Worm (Caenorhabditis elegans): ENCODE data around the gene T27D12.6.

The T27D12.6 gene

ce11 chrII:11823566-11824308 lies 11.6 kb upstream of the T27D12.6 start, which contains the start of gene Y6D1A.1 (continued):
- no peak for TF ChIP-seq zim-3 (tag; optimal IDR thresholded peaks at IDR 0.05)
- no peak for TF ChIP-seq repo-1 (tag; optimal IDR thresholded peaks at IDR 0.05)
- peak; percentile 55 for TF ChIP-seq lsl-1 (GFP tag; optimal IDR thresholded peaks at IDR 0.05)
- TF ChIP-seq lin-40 (tag; optimal IDR thresholded peaks at IDR 0.05), result no peak
- TF ChIP-seq egl-44 (GFP tag; IDR thresholded peaks at IDR 0.05), result no peak
- no peak for TF ChIP-seq T26A5.8 (tag; optimal IDR thresholded peaks at IDR 0.05)
- TF ChIP-seq ztf-18 (tag; optimal IDR thresholded peaks at IDR 0.05), result no peak
- no peak for TF ChIP-seq F57A8.1 (GFP tag; optimal IDR thresholded peaks at IDR 0.05)
- 0 out of 2 replicates have a peak, but pooled peaks have one; percentile 62 for TF ChIP-seq hsf-1 (GFP tag; IDR thresholded peaks at IDR 0.05)
- TF ChIP-seq ceh-58 (GFP tag; IDR thresholded peaks at IDR 0.05), result no peak
- no peak for TF ChIP-seq nfya-2 (GFP tag; IDR thresholded peaks at IDR 0.05)
- TF ChIP-seq madf-6 (GFP tag; IDR thresholded peaks at IDR 0.05), result peak; percentile 95
- TF ChIP-seq zfh-2 (GFP tag; conservative IDR thresholded peaks at IDR 0.05), result no peak
- TF ChIP-seq snpc-3.4 (tag; optimal IDR thresholded peaks at IDR 0.05), result no peak
- TF ChIP-seq K12H6.12 (tag; optimal IDR thresholded peaks at IDR 0.05), result no peak
- TF ChIP-seq snpc-1.3 (tag; optimal IDR thresholded peaks at IDR 0.05; ENCODE audit: insufficient read depth), result no peak
- TF ChIP-seq lin-26 (GFP tag; IDR thresholded peaks at IDR 0.05), result no peak
- TF ChIP-seq lin-35 (GFP tag; optimal IDR thresholded peaks at IDR 0.05), result peak in 1 of 3 experiments; percentile 4
- TF ChIP-seq D2030.7 (GFP tag; IDR thresholded peaks at IDR 0.05), result peak; percentile 50; the same call in 1 of the 2 replicates

- TF ChIP-seq tbp1 (GFP tag; optimal IDR thresholded peaks at IDR 0.05), result peak; percentile 65
Observed at ce11 chrII:11824673-11825072, 10.6 kb upstream of the T27D12.6 start.

- TF ChIP-seq hrde-1 (tag; optimal IDR thresholded peaks at IDR 0.05; ENCODE audit: borderline replicate concordance) (no peak), let-607 (tag; optimal IDR thresholded peaks at IDR 0.05) (no peak), Y53G8AR.9 (GFP tag; conservative IDR thresholded peaks at IDR 0.05) (no peak)
Observed at ce11 chrII:11829920-11830319, 5.4 kb upstream of the T27D12.6 start, which contains the start of gene pes-5. TSS of gene pes-5 (minus strand) at chrII:11830020.

- TF ChIP-seq attf-5 (GFP tag; optimal IDR thresholded peaks at IDR 0.05), result peak; percentile 7
- TF ChIP-seq nfyb-1 (GFP tag; IDR thresholded peaks at IDR 0.05), result no peak
- peak; percentile 31 for TF ChIP-seq nhr-80 (tag; optimal IDR thresholded peaks at IDR 0.05)
Observed at ce11 chrII:11830601-11831000, 4.7 kb upstream of the T27D12.6 start.

ce11 chrII:11832475-11832874 lies 2.8 kb upstream of the T27D12.6 start, which contains the start of gene clec-144:
TSS of gene clec-144 (minus strand) at chrII:11832575.
- TF ChIP-seq F57C9.4 (tag; optimal IDR thresholded peaks at IDR 0.05) (no peak), snpc-1.3 (tag; optimal IDR thresholded peaks at IDR 0.05; ENCODE audit: insufficient read depth) (no peak), gei-17 (GFP tag; optimal IDR thresholded peaks at IDR 0.05) (no peak)
